Worm (Caenorhabditis elegans) whole organism, young adult: Measurements from ENCODE around the gene tag-131.

Experiments
- F22D6.2 ChIP-seq: sonication (generic microtip); optimal IDR thresholded peaks from 2 replicates; lab custom pipeline; 2016; ENCODE audit warnings: mild to moderate bottlenecking, missing genetic modification characterization, missing compliant biosample characterization
- F33H1.4 ChIP-seq: fragments of 200-800 bp; sonication (Bioruptor generic); IDR thresholded peaks from 2 replicates; pipeline ENCODE4 v1.3.6; 2022; ENCODE audit warnings: missing genetic modification reagents, missing genetic modification characterization, missing compliant biosample characterization
- F57A8.1 ChIP-seq: fragments of 200-800 bp; sonication (Bioruptor generic); optimal IDR thresholded peaks from 2 replicates; lab custom pipeline; 2018; ENCODE audit warnings: mild to moderate bottlenecking, missing genetic modification characterization, moderate library complexity, missing compliant biosample characterization
- F57C9.4 ChIP-seq: sonication (generic microtip); optimal IDR thresholded peaks from 2 replicates; lab custom pipeline; 2017; ENCODE audit warnings: mild to moderate bottlenecking, missing genetic modification characterization, missing compliant biosample characterization
- K11D2.4 ChIP-seq: fragments of 200-800 bp; sonication (Bioruptor generic); IDR thresholded peaks from 2 replicates; pipeline ENCODE4 v1.3.6; 2022; ENCODE audit warnings: missing genetic modification reagents, missing genetic modification characterization, missing compliant biosample characterization
- T26A5.8 ChIP-seq: sonication (generic microtip); optimal IDR thresholded peaks from 2 replicates; lab custom pipeline; 2016; ENCODE audit warnings: missing genetic modification characterization, missing compliant biosample characterization
- Y53F4B.3 ChIP-seq: fragments of 200-800 bp; sonication (Bioruptor generic); IDR thresholded peaks from 2 replicates; pipeline ENCODE4 v1.3.6; 2022; ENCODE audit warnings: missing genetic modification reagents, missing genetic modification characterization, missing compliant biosample characterization
- Y53G8AR.9 ChIP-seq: fragments of 200-800 bp; sonication (Bioruptor generic); conservative IDR thresholded peaks from 2 replicates; pipeline ENCODE4 v1.3.6; 2022; ENCODE audit warnings: missing genetic modification reagents, missing genetic modification characterization, missing compliant biosample characterization
- Y67H2A.10 ChIP-seq: fragments of 200-800 bp; sonication (Bioruptor generic); conservative IDR thresholded peaks from 2 replicates; pipeline ENCODE4 v1.3.6; 2022; ENCODE audit warnings: missing genetic modification reagents, missing genetic modification characterization, missing compliant biosample characterization
- athp-1 ChIP-seq: sonication (generic microtip); optimal IDR thresholded peaks from 2 replicates; lab custom pipeline; 2017; ENCODE audit warnings: mild to moderate bottlenecking, missing genetic modification characterization, missing compliant biosample characterization
- attf-5 ChIP-seq: fragments of 200-800 bp; sonication (Bioruptor generic); optimal IDR thresholded peaks from 2 replicates; lab custom pipeline; 2018; ENCODE audit warnings: mild to moderate bottlenecking, missing genetic modification characterization, missing compliant biosample characterization
- cebp-1 ChIP-seq, 2 experiments: fragments of 200-800 bp in 1 of 2; sonication (Bioruptor generic) in 1 of 2; sonication (generic microtip) in 1 of 2; IDR thresholded peaks in 1 of 2; optimal IDR thresholded peaks in 1 of 2; 2 replicates each; pipeline versions ENCODE4 v1.3.6 to Lab custom; 2017 to 2022; ENCODE audit warnings: missing compliant biosample characterization in 2 of 2, missing genetic modification characterization in 2 of 2, mild to moderate bottlenecking in 1 of 2, missing genetic modification reagents in 1 of 2, moderate library complexity in 1 of 2
- ceh-91 ChIP-seq: fragments of 200-800 bp; sonication (Bioruptor generic); IDR thresholded peaks from 2 replicates; pipeline ENCODE4 v1.3.6; 2022; ENCODE audit warnings: missing genetic modification reagents, missing genetic modification characterization, missing compliant biosample characterization
- chd-7 ChIP-seq: sonication (generic microtip); optimal IDR thresholded peaks from 2 replicates; lab custom pipeline; 2016; ENCODE audit warnings: mild to moderate bottlenecking, missing genetic modification characterization, moderate library complexity, missing compliant biosample characterization
- die-1 ChIP-seq: sonication (generic microtip); optimal IDR thresholded peaks from 2 replicates; lab custom pipeline; 2016; ENCODE audit warnings: missing genotype, mild to moderate bottlenecking, missing genetic modification characterization, missing compliant biosample characterization
- dox-1 ChIP-seq: fragments of 200-800 bp; sonication (Bioruptor generic); IDR thresholded peaks from 2 replicates; pipeline ENCODE4 v1.3.6; 2022; ENCODE audit warnings: missing genetic modification reagents, missing genetic modification characterization, missing compliant biosample characterization
- egl-44 ChIP-seq: fragments of 200-800 bp; sonication (Bioruptor generic); IDR thresholded peaks from 2 replicates; pipeline ENCODE4 v1.3.6; 2022; ENCODE audit warnings: missing genetic modification reagents, missing genetic modification characterization, missing compliant biosample characterization
- ekl-4 ChIP-seq: fragments of 200-800 bp; sonication (Bioruptor generic); IDR thresholded peaks from 2 replicates; pipeline ENCODE4 v1.3.6; 2022; ENCODE audit warnings: missing genetic modification reagents, missing genetic modification characterization, missing compliant biosample characterization
- gei-17 ChIP-seq: fragments of 200-800 bp; sonication (Bioruptor generic); optimal IDR thresholded peaks from 2 replicates; lab custom pipeline; 2018; ENCODE audit warnings: mild to moderate bottlenecking, missing genetic modification characterization, missing compliant biosample characterization
- him-1 ChIP-seq: sonication (generic microtip); optimal IDR thresholded peaks from 2 replicates; lab custom pipeline; 2016; ENCODE audit warnings: missing genotype, missing genetic modification reagents, missing genetic modification characterization, missing compliant biosample characterization
- hlh-12 ChIP-seq: sonication (generic microtip); optimal IDR thresholded peaks from 2 replicates; lab custom pipeline; 2016; ENCODE audit warnings: missing genetic modification characterization, missing compliant biosample characterization
- hlh-26 ChIP-seq: fragments of 200-800 bp; sonication (Bioruptor generic); conservative IDR thresholded peaks from 2 replicates; pipeline ENCODE4 v1.3.6; 2022; ENCODE audit warnings: missing genetic modification reagents, missing genetic modification characterization, missing compliant biosample characterization
- hrde-1 ChIP-seq: sonication (generic microtip); optimal IDR thresholded peaks from 2 replicates; lab custom pipeline; 2016; ENCODE audit warnings: missing genetic modification characterization, mild to moderate bottlenecking, missing compliant biosample characterization, moderate library complexity, missing genotype, missing genetic modification reagents, borderline replicate concordance
- let-526 ChIP-seq: fragments of 200-800 bp; sonication (Bioruptor generic); IDR thresholded peaks from 2 replicates; pipeline ENCODE4 v1.3.6; 2022; ENCODE audit warnings: missing genetic modification reagents, missing genetic modification characterization, missing compliant biosample characterization
- lin-26 ChIP-seq: fragments of 200-800 bp; sonication (Bioruptor generic); IDR thresholded peaks from 2 replicates; pipeline ENCODE4 v1.3.6; 2022; ENCODE audit warnings: missing genetic modification reagents, missing genetic modification characterization, missing compliant biosample characterization
- lin-54 ChIP-seq: fragments of 200-800 bp; sonication (Bioruptor generic); optimal IDR thresholded peaks from 2 replicates; lab custom pipeline; 2018; ENCODE audit warnings: mild to moderate bottlenecking, missing genetic modification characterization, missing compliant biosample characterization
- lsl-1 ChIP-seq: fragments of 200-800 bp; sonication (Bioruptor generic); optimal IDR thresholded peaks from 2 replicates; lab custom pipeline; 2018; ENCODE audit warnings: mild to moderate bottlenecking, missing genetic modification characterization, moderate library complexity, missing compliant biosample characterization
- lsy-27 ChIP-seq: sonication (generic microtip); optimal IDR thresholded peaks from 2 replicates; lab custom pipeline; 2017; ENCODE audit warnings: missing genetic modification characterization, mild to moderate bottlenecking, missing compliant biosample characterization, antibody characterized with exemption, missing genotype, borderline replicate concordance; ENCODE audit not compliant: insufficient read depth
- madf-6 ChIP-seq: fragments of 200-800 bp; sonication (Bioruptor generic); IDR thresholded peaks from 2 replicates; pipeline ENCODE4 v1.3.6; 2022; ENCODE audit warnings: missing genetic modification reagents, missing genetic modification characterization, missing compliant biosample characterization
- madf-8 ChIP-seq: fragments of 200-800 bp; sonication (Bioruptor generic); conservative IDR thresholded peaks from 2 replicates; pipeline ENCODE4 v1.3.6; 2022; ENCODE audit warnings: missing genetic modification reagents, missing genetic modification characterization, missing compliant biosample characterization
- mcd-1 ChIP-seq: fragments of 200-800 bp; sonication (Bioruptor generic); IDR thresholded peaks from 2 replicates; pipeline ENCODE4 v1.3.6; 2022; ENCODE audit warnings: missing genetic modification reagents, missing genetic modification characterization, missing compliant biosample characterization
- nfya-1 ChIP-seq: sonication (generic microtip); optimal IDR thresholded peaks from 2 replicates; lab custom pipeline; 2017; ENCODE audit warnings: antibody characterized with exemption, missing compliant biosample characterization, missing genetic modification characterization, borderline replicate concordance; ENCODE audit not compliant: insufficient read depth
- nfya-2 ChIP-seq: fragments of 200-800 bp; sonication (Bioruptor generic); IDR thresholded peaks from 2 replicates; pipeline ENCODE4 v1.3.6; 2022; ENCODE audit warnings: missing genetic modification reagents, missing genetic modification characterization, missing compliant biosample characterization
- nhr-120 ChIP-seq: fragments of 200-800 bp; sonication (Bioruptor generic); IDR thresholded peaks from 2 replicates; pipeline ENCODE4 v1.3.6; 2022; ENCODE audit warnings: missing genetic modification characterization, missing compliant biosample characterization
- nhr-179 ChIP-seq: sonication (generic microtip); optimal IDR thresholded peaks from 2 replicates; lab custom pipeline; 2016; ENCODE audit warnings: mild to moderate bottlenecking, missing genetic modification characterization, missing compliant biosample characterization
- nhr-80 ChIP-seq: sonication (generic microtip); optimal IDR thresholded peaks from 2 replicates; lab custom pipeline; 2016; ENCODE audit warnings: missing genetic modification characterization, missing compliant biosample characterization
- pbrm-1 ChIP-seq: fragments of 200-800 bp; sonication (Bioruptor generic); IDR thresholded peaks from 2 replicates; pipeline ENCODE4 v1.3.6; 2022; ENCODE audit warnings: missing genetic modification reagents, missing genetic modification characterization, missing compliant biosample characterization
- pha-4 ChIP-seq: fragments of 150-350 bp; sonication (generic microtip); optimal IDR thresholded peaks from 2 replicates; lab custom pipeline; 2014; ENCODE audit warnings: missing biosample characterization, missing genetic modification reagents, missing genetic modification characterization
- snpc-3.4 ChIP-seq: sonication (generic microtip); optimal IDR thresholded peaks from 2 replicates; lab custom pipeline; 2017; ENCODE audit warnings: missing genetic modification characterization, mild to moderate bottlenecking, missing compliant biosample characterization, antibody characterized with exemption, moderate library complexity, missing genotype, missing genetic modification reagents
- somi-1 ChIP-seq: fragments of 200-800 bp; sonication (Bioruptor generic); optimal IDR thresholded peaks from 2 replicates; lab custom pipeline; 2018; ENCODE audit warnings: mild to moderate bottlenecking, missing genetic modification characterization, missing compliant biosample characterization
- sptf-2 ChIP-seq: fragments of 200-800 bp; sonication (Bioruptor generic); optimal IDR thresholded peaks from 2 replicates; lab custom pipeline; 2018; ENCODE audit warnings: mild to moderate bottlenecking, missing genetic modification characterization, missing compliant biosample characterization
- tbx-9 ChIP-seq: sonication (generic microtip); optimal IDR thresholded peaks from 2 replicates; lab custom pipeline; 2016; ENCODE audit warnings: borderline replicate concordance, missing genetic modification characterization, inconsistent platforms, missing compliant biosample characterization
- ztf-18 ChIP-seq: sonication (generic microtip); optimal IDR thresholded peaks from 2 replicates; lab custom pipeline; 2016; ENCODE audit warnings: missing genotype, mild to moderate bottlenecking, missing genetic modification characterization, missing compliant biosample characterization
- ztf-6 ChIP-seq: fragments of 200-800 bp; sonication (Bioruptor generic); IDR thresholded peaks from 2 replicates; pipeline ENCODE4 v1.3.6; 2022; ENCODE audit warnings: missing genetic modification reagents, missing genetic modification characterization, missing compliant biosample characterization

tag-131 gene

ce11 chrIII:4284732-4285165 lies 32.8 kb upstream of the tag-131 start (continued):
- TF ChIP-seq T26A5.8 (no peak), F22D6.2 (tag; lab: Kevin White, UChicago) (peak; percentile 14), ztf-18 (peak; percentile 21), hlh-12 (tag; lab: Kevin White, UChicago) (no peak), madf-6 (GFP tag; lab: Robert Waterston, UW) (no peak), madf-8 (GFP tag; lab: Robert Waterston, UW) (no peak), sptf-2 (GFP tag; lab: Kevin White, UChicago) (no peak), cebp-1 (GFP tag; IDR thresholded peaks at IDR 0.05; lab: Robert Waterston, UW) (no peak), cebp-1 (tag; optimal IDR thresholded peaks at IDR 0.05; lab: Kevin White, UChicago) (peak; percentile 77), somi-1 (GFP tag; lab: Kevin White, UChicago) (peak; percentile 75), ztf-6 (no peak), Y67H2A.10 (no peak), Y53F4B.3 (GFP tag; lab: Robert Waterston, UW) (no peak), lsy-27 (tag; lab: Kevin White, UChicago) (no peak)

DNA sequence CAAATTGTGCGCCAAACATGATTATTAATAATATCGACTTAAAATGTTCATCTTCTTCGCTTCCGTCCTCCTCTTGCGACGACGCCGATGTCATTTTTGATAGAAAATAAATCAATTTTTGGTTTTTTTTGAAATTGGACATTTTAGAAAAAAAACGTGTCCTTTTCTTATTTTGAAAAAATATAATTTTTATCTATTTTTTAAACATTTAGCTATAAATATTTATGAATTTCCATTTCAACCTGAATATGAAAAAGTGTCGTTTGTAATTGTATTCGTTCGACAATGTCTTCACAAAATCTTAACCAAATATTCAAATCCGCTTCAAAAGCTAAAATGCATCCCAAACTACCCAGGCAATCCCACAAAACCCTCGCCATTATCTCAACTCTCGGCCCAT lies 30.1 kb upstream of the tag-131 start, which contains the start of gene R10E4.3:
TSS of gene R10E4.3 (minus strand) at position 101 of the 400 bp plus-strand sequence.
- no peak for TF ChIP-seq hlh-26 (GFP tag; lab: Robert Waterston, UW)
- no peak for TF ChIP-seq die-1 (tag; lab: Kevin White, UChicago)
- TF ChIP-seq attf-5 (GFP tag; lab: Kevin White, UChicago): no peak
- TF ChIP-seq snpc-3.4 (tag; lab: Kevin White, UChicago): no peak
- no peak for TF ChIP-seq mcd-1
- TF ChIP-seq ekl-4: no peak
- TF ChIP-seq somi-1 (GFP tag; lab: Kevin White, UChicago): no peak
- TF ChIP-seq dox-1: no peak
- TF ChIP-seq K11D2.4: no peak
- TF ChIP-seq let-526 (GFP tag; lab: Robert Waterston, UW): no peak
- TF ChIP-seq him-1: no peak
- TF ChIP-seq Y53G8AR.9 (GFP tag; lab: Robert Waterston, UW): no peak
- TF ChIP-seq nfya-2: no peak
- TF ChIP-seq Y67H2A.10: no peak
- no peak for TF ChIP-seq F57C9.4 (tag; lab: Kevin White, UChicago)
- TF ChIP-seq lin-26 (GFP tag; lab: Robert Waterston, UW): no peak
- no peak for TF ChIP-seq lin-54 (GFP tag; lab: Kevin White, UChicago)
- TF ChIP-seq hrde-1: no peak
- no peak for TF ChIP-seq nhr-120 (GFP tag; lab: Robert Waterston, UW)
- no peak for TF ChIP-seq lsl-1 (GFP tag; lab: Kevin White, UChicago)

DNA sequence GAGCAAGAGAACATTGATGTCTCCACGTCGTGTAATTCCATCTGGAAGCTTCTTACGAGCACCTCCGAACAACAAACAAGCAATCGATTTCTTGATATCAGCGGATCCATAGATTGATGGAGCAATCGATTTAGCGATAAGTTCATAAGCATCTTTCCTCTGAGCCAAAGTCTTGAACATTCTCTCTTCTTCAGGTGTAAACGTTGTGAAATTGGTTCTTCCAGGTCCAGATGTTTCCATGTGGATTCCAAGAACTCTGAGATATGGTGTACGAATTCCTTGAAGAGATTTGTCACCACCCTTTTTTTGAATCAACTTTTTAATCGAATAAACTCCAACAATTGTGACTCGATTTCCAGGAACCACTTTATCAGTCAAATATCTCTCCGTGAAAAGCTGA lies 27.6 kb upstream of the tag-131 start:
- TF ChIP-seq pha-4: no peak
- TF ChIP-seq, all 124 proteins: peak for 0

DNA sequence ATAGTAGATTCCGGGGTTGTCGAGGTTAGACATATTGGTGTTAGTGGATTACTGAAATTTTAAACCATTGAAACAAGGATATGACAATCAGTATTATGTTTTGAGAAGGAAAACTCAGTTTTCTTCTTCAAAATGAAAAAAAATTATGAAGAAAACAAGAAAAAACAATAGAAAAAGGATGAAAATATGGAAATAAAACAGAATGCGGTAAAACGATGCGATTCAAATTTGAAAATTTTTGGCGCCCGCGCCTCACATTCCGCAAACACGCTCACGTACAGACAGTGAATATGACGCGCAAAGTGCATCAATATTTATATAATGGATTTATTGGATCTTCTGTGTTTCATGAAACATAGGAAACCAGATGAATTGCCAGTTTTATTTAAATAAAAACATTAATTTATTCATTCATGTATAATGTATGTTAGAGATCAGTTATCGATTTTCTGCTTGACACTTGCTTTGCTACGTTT lies 26.2 kb upstream of the tag-131 start, which contains the start of gene mcm-5:
TSS of gene mcm-5 (minus strand) at position 51 of the 476 bp plus-strand sequence.
- TF ChIP-seq pbrm-1 (GFP tag; lab: Robert Waterston, UW) (no peak), F57A8.1 (GFP tag; lab: Kevin White, UChicago) (no peak), athp-1 (no peak), F33H1.4 (GFP tag; lab: Robert Waterston, UW) (peak; percentile 60), egl-44 (no peak), nhr-80 (tag; lab: Kevin White, UChicago) (no peak), ztf-6 (no peak), lsl-1 (GFP tag; lab: Kevin White, UChicago) (peak; percentile 74), chd-7 (tag; lab: Kevin White, UChicago) (no peak), ceh-91 (GFP tag; lab: Robert Waterston, UW) (peak; percentile 70), nhr-179 (tag; lab: Kevin White, UChicago) (no peak), gei-17 (no peak), tbx-9 (tag; lab: Kevin White, UChicago) (no peak), hlh-26 (GFP tag; lab: Robert Waterston, UW) (no peak), madf-6 (GFP tag; lab: Robert Waterston, UW) (peak; percentile 93), nfya-1 (tag; lab: Kevin White, UChicago) (no peak), lsy-27 (tag; lab: Kevin White, UChicago) (no peak)
